Fruit fly (Drosophila melanogaster) whole organism, prepupa: ENCODE results near the gene Tpr2.
A peak's percentile ranks its signal among the peaks of the same experiment; 100 is the strongest.

Source experiments
- CG10631 ChIP-seq: fragments of 200-800 bp; sonication (Bioruptor generic); optimal IDR thresholded peaks from 2 replicates; lab custom pipeline; 2016; ENCODE audit warnings: missing biosample characterization, missing genetic modification characterization
- CG10669 ChIP-seq: fragments of 200-800 bp; sonication (Bioruptor generic); optimal IDR thresholded peaks from 3 replicates; lab custom pipeline; 2018; ENCODE audit warnings: missing biosample characterization, mild to moderate bottlenecking, missing genetic modification characterization, moderate library complexity
- CG11294 ChIP-seq: fragments of 200-800 bp; sonication (Bioruptor generic); IDR thresholded peaks from 2 replicates; pipeline ENCODE4 v1.3.6; 2022; ENCODE audit warnings: missing biosample characterization, missing genetic modification characterization
- CG15336 ChIP-seq: fragments of 200-800 bp; sonication (Bioruptor generic); IDR thresholded peaks from 2 replicates; pipeline ENCODE4 v1.3.6; 2022; ENCODE audit warnings: missing biosample characterization, missing genetic modification characterization
- CG16779 ChIP-seq: fragments of 200-800 bp; sonication (Bioruptor generic); optimal IDR thresholded peaks from 3 replicates; lab custom pipeline; 2017; ENCODE audit warnings: missing biosample characterization, mild to moderate bottlenecking, missing genetic modification characterization
- CG3032 ChIP-seq: fragments of 200-800 bp; optimal IDR thresholded peaks from 2 replicates; lab custom pipeline; 2019; ENCODE audit warnings: missing biosample characterization, mild to moderate bottlenecking, missing genetic modification characterization, moderate library complexity
- CG31627 ChIP-seq: fragments of 200-800 bp; sonication (Bioruptor generic); optimal IDR thresholded peaks from 3 replicates; lab custom pipeline; 2016; ENCODE audit warnings: missing biosample characterization, missing genetic modification characterization
- CG32006 ChIP-seq: fragments of 200-800 bp; sonication (Bioruptor generic); optimal IDR thresholded peaks from 3 replicates; lab custom pipeline; 2017; ENCODE audit warnings: missing biosample characterization, mild to moderate bottlenecking, missing genetic modification characterization
- CG34406 ChIP-seq: fragments of 200-800 bp; sonication (Bioruptor generic); optimal IDR thresholded peaks from 3 replicates; lab custom pipeline; 2016; ENCODE audit warnings: missing biosample characterization, missing genetic modification characterization
- CG3919 ChIP-seq: fragments of 200-800 bp; sonication (Bioruptor generic); optimal IDR thresholded peaks from 3 replicates; lab custom pipeline; 2016; ENCODE audit warnings: missing biosample characterization, missing genetic modification characterization
- CG6163 ChIP-seq: fragments of 200-800 bp; sonication (Bioruptor generic); IDR thresholded peaks from 3 replicates; pipeline ENCODE4 v1.3.6; 2022; ENCODE audit warnings: missing biosample characterization, missing genetic modification characterization
- CG6808 ChIP-seq: fragments of 200-800 bp; sonication (Bioruptor generic); optimal IDR thresholded peaks from 3 replicates; lab custom pipeline; 2017; ENCODE audit warnings: missing biosample characterization, missing genetic modification characterization, mild to moderate bottlenecking, moderate library complexity, missing genetic modification reagents
- CG8119 ChIP-seq: fragments of 200-800 bp; sonication (Bioruptor generic); IDR thresholded peaks from 3 replicates; pipeline ENCODE4 v1.3.6; 2022; ENCODE audit warnings: missing biosample characterization, missing genetic modification characterization
- CG8319 ChIP-seq: fragments of 200-800 bp; sonication (Bioruptor generic); optimal IDR thresholded peaks from 3 replicates; lab custom pipeline; 2016; ENCODE audit warnings: missing biosample characterization, missing genetic modification characterization
- Eip78C ChIP-seq: fragments of 200-800 bp; sonication (Bioruptor generic); peaks from one replicate; lab custom pipeline; 2016; ENCODE audit warnings: missing biosample characterization, missing genetic modification characterization
- Ets21C ChIP-seq: fragments of 200-800 bp; sonication (Bioruptor generic); optimal IDR thresholded peaks from 3 replicates; lab custom pipeline; 2016; ENCODE audit warnings: missing biosample characterization, missing genetic modification characterization
- Ets96B ChIP-seq: fragments of 200-800 bp; optimal IDR thresholded peaks from 2 replicates; lab custom pipeline; 2019; ENCODE audit warnings: missing biosample characterization, mild to moderate bottlenecking, missing genetic modification characterization, moderate library complexity
- Gug ChIP-seq: fragments of 200-800 bp; sonication (Bioruptor generic); IDR thresholded peaks from 2 replicates; pipeline ENCODE4 v1.3.6; 2022; ENCODE audit warnings: missing biosample characterization, missing genetic modification characterization
- Hr38 ChIP-seq: sonication (Bioruptor generic); optimal IDR thresholded peaks from 2 replicates; lab custom pipeline; 2016; ENCODE audit warnings: missing biosample characterization, missing genetic modification characterization
- Hr39 ChIP-seq: fragments of 200-800 bp; sonication (Bioruptor generic); optimal IDR thresholded peaks from 2 replicates; lab custom pipeline; 2016; ENCODE audit warnings: missing biosample characterization, missing genetic modification characterization
- Hr4 ChIP-seq: fragments of 200-800 bp; sonication (Bioruptor generic); optimal IDR thresholded peaks from 3 replicates; lab custom pipeline; 2016; ENCODE audit warnings: missing biosample characterization, missing genetic modification characterization
- Lpt ChIP-seq: fragments of 200-800 bp; sonication (Bioruptor generic); optimal IDR thresholded peaks from 3 replicates; lab custom pipeline; 2016; ENCODE audit warnings: missing biosample characterization, missing genetic modification characterization
- Met ChIP-seq: fragments of 200-800 bp; sonication (Bioruptor generic); optimal IDR thresholded peaks from 3 replicates; lab custom pipeline; 2016; ENCODE audit warnings: missing biosample characterization, missing genetic modification characterization
- OdsH ChIP-seq: fragments of 200-800 bp; sonication (Bioruptor generic); optimal IDR thresholded peaks from 3 replicates; lab custom pipeline; 2016; ENCODE audit warnings: missing biosample characterization, missing genetic modification characterization
- Smox ChIP-seq: fragments of 200-800 bp; sonication (Bioruptor generic); optimal IDR thresholded peaks from 3 replicates; lab custom pipeline; 2016; ENCODE audit warnings: missing biosample characterization, missing genetic modification characterization
- Sox102F ChIP-seq: fragments of 200-800 bp; sonication (Bioruptor generic); optimal IDR thresholded peaks from 2 replicates; lab custom pipeline; 2016; ENCODE audit warnings: missing biosample characterization, mild to moderate bottlenecking, missing genetic modification characterization
- Sox14 ChIP-seq: fragments of 200-800 bp; sonication (Bioruptor generic); optimal IDR thresholded peaks from 3 replicates; lab custom pipeline; 2016; ENCODE audit warnings: missing biosample characterization, missing genetic modification characterization
- achi ChIP-seq: fragments of 200-800 bp; sonication (Bioruptor generic); optimal IDR thresholded peaks from 3 replicates; lab custom pipeline; 2016; ENCODE audit warnings: missing biosample characterization, missing genetic modification characterization
- acj6 ChIP-seq: fragments of 200-800 bp; sonication (Bioruptor generic); optimal IDR thresholded peaks from 3 replicates; lab custom pipeline; 2016; ENCODE audit warnings: missing biosample characterization, missing genetic modification characterization
- cyc ChIP-seq: fragments of 200-800 bp; sonication (Bioruptor generic); optimal IDR thresholded peaks from 3 replicates; lab custom pipeline; 2016; ENCODE audit warnings: missing biosample characterization, missing genetic modification characterization
- dac ChIP-seq: fragments of 200-800 bp; sonication (Bioruptor generic); optimal IDR thresholded peaks from 2 replicates; lab custom pipeline; 2017; ENCODE audit warnings: missing biosample characterization, mild to moderate bottlenecking, missing genetic modification characterization
- eg ChIP-seq: fragments of 200-800 bp; sonication (Bioruptor generic); IDR thresholded peaks from 3 replicates; pipeline ENCODE4 v1.3.6; 2022; ENCODE audit warnings: missing biosample characterization, missing genetic modification characterization
- esn ChIP-seq: fragments of 200-800 bp; sonication (Bioruptor generic); optimal IDR thresholded peaks from 2 replicates; lab custom pipeline; 2016; ENCODE audit warnings: missing biosample characterization, mild to moderate bottlenecking, missing genetic modification characterization, moderate library complexity
- fd85E ChIP-seq: fragments of 200-800 bp; sonication (Bioruptor generic); optimal IDR thresholded peaks from 3 replicates; lab custom pipeline; 2016; ENCODE audit warnings: missing biosample characterization, missing genetic modification characterization
- fkh ChIP-seq: fragments of 200-800 bp; sonication (Bioruptor generic); optimal IDR thresholded peaks from 3 replicates; lab custom pipeline; 2017; ENCODE audit warnings: missing biosample characterization, mild to moderate bottlenecking, missing genetic modification characterization, moderate library complexity
- lz ChIP-seq: fragments of 200-800 bp; sonication (Bioruptor generic); optimal IDR thresholded peaks from 3 replicates; lab custom pipeline; 2016; ENCODE audit warnings: missing biosample characterization, missing genetic modification characterization
- net ChIP-seq: fragments of 200-800 bp; sonication (Bioruptor generic); optimal IDR thresholded peaks from 3 replicates; lab custom pipeline; 2016; ENCODE audit warnings: missing biosample characterization, missing genetic modification characterization
- pdm3 ChIP-seq: fragments of 200-800 bp; sonication (Bioruptor generic); optimal IDR thresholded peaks from 3 replicates; lab custom pipeline; 2016; ENCODE audit warnings: missing biosample characterization, missing genetic modification characterization
- salr ChIP-seq, 2 experiments: fragments of 200-800 bp; sonication (Bioruptor generic); optimal IDR thresholded peaks; 3 replicates each; lab custom pipeline; 2016 to 2018; ENCODE audit warnings: missing biosample characterization in 2 of 2, missing genetic modification characterization in 2 of 2, mild to moderate bottlenecking in 1 of 2
- ss ChIP-seq, 2 experiments: fragments of 200-800 bp; sonication (Bioruptor generic); optimal IDR thresholded peaks; 2 replicates in 1 of 2; 3 replicates in 1 of 2; lab custom pipeline; 2017 to 2018; ENCODE audit warnings: mild to moderate bottlenecking in 2 of 2, missing biosample characterization in 2 of 2, missing genetic modification characterization in 2 of 2, moderate library complexity in 1 of 2
- svp ChIP-seq: fragments of 200-800 bp; sonication (Bioruptor generic); peaks from one replicate; lab custom pipeline; 2016; ENCODE audit warnings: missing biosample characterization, missing genetic modification characterization
- topi ChIP-seq: fragments of 200-800 bp; sonication (Bioruptor generic); optimal IDR thresholded peaks from 3 replicates; lab custom pipeline; 2016; ENCODE audit warnings: missing biosample characterization, missing genetic modification characterization
- vri ChIP-seq: fragments of 200-800 bp; sonication (Bioruptor generic); optimal IDR thresholded peaks from 3 replicates; lab custom pipeline; 2016; ENCODE audit warnings: missing biosample characterization, mild to moderate bottlenecking, missing genetic modification characterization

Tpr2 gene

DNA sequence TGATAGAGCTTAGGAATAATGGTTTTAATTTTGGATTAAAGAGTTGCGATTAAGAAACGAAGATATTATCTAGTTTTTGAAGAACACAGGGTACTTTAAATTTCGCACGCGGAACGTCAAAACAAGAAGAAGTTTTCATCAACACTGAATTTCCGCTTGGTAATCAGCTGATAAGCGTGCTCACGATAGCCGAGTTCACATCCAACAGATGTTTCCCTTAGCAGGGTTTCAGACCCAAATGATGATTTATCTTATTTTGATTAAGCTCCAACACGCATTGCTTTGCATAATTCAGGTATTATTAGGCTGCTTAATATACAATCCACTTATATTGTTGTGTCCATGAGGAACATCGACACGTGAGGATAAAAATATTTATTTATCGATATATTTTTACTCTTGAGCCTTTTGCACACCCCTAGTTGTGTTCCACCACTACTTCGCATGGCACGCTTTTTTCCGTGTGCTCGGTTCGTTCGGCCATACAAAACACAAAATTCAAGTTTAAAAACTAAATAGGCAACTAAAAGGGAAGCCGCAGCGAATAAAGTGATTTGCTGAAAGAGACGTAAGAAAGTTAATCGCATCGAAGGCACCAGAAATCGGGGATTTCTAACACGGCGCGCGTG is at the start of gene Tpr2:
Gene Tpr2 (plus strand): TSS at position 418 of the 629 bp plus-strand sequence.
- no peak for TF ChIP-seq ss (GFP tag; optimal IDR thresholded peaks at IDR 0.05; lab: Kevin White, UChicago)
- TF ChIP-seq salr (GFP tag; optimal IDR thresholded peaks at IDR 0.05; lab: Kevin White, UChicago) = peak in 1 of 2 experiments; percentile 17
- TF ChIP-seq CG8319 = no peak
- peak; percentile 72 for TF ChIP-seq Eip78C (GFP tag; lab: Kevin White, UChicago)
- no peak for TF ChIP-seq fd85E
- TF ChIP-seq eg = 0 out of 3 replicates have a peak, but pooled peaks have one; percentile 30
- TF ChIP-seq Smox (GFP tag; lab: Kevin White, UChicago) = peak; percentile 48
- no peak for TF ChIP-seq CG6163 (GFP tag; lab: Robert Waterston, UW)
- no peak for TF ChIP-seq CG10669 (GFP tag; lab: Kevin White, UChicago)
- peak; percentile 55 for TF ChIP-seq lz (GFP tag; lab: Kevin White, UChicago)
- peak; percentile 21 for TF ChIP-seq OdsH
- TF ChIP-seq esn (GFP tag; lab: Kevin White, UChicago) = peak; percentile 57
- peak; percentile 31 for TF ChIP-seq Hr39 (GFP tag; lab: Kevin White, UChicago)
- TF ChIP-seq net (GFP tag; lab: Kevin White, UChicago) = peak; percentile 42
- peak; percentile 21 for TF ChIP-seq Met (GFP tag; lab: Kevin White, UChicago)
- TF ChIP-seq acj6 (GFP tag; lab: Kevin White, UChicago) = peak; percentile 23
- peak; percentile 13 for TF ChIP-seq Hr4 (GFP tag; lab: Kevin White, UChicago)
- peak; percentile 6 for TF ChIP-seq CG32006 (GFP tag; lab: Kevin White, UChicago)
- peak; percentile 46 for TF ChIP-seq Ets21C (GFP tag; lab: Kevin White, UChicago)
- peak; percentile 30 for TF ChIP-seq pdm3 (GFP tag; lab: Kevin White, UChicago)
- no peak for TF ChIP-seq Hr38 (GFP tag; lab: Kevin White, UChicago)
- peak; percentile 12 for TF ChIP-seq CG16779 (tag; lab: Kevin White, UChicago)
- peak; percentile 29 for TF ChIP-seq topi
- TF ChIP-seq fkh (GFP tag; lab: Kevin White, UChicago) = no peak
- peak; percentile 39 for TF ChIP-seq CG31627 (GFP tag; lab: Kevin White, UChicago)
- TF ChIP-seq CG8119 (GFP tag; lab: Robert Waterston, UW) = peak; percentile 25; the same call in 1 of the 3 replicates
- peak; percentile 26 for TF ChIP-seq CG3032 (tag; lab: Kevin White, UChicago)
- peak; percentile 53 for TF ChIP-seq Sox14 (GFP tag; lab: Kevin White, UChicago)
- peak; percentile 17 for TF ChIP-seq CG34406
- peak; percentile 80 for TF ChIP-seq achi
- TF ChIP-seq Lpt (GFP tag; lab: Kevin White, UChicago) = peak; percentile 9
- TF ChIP-seq Sox102F (GFP tag; lab: Kevin White, UChicago) = peak; percentile 62
- peak; percentile 73 for TF ChIP-seq svp (GFP tag; lab: Kevin White, UChicago)

DNA sequence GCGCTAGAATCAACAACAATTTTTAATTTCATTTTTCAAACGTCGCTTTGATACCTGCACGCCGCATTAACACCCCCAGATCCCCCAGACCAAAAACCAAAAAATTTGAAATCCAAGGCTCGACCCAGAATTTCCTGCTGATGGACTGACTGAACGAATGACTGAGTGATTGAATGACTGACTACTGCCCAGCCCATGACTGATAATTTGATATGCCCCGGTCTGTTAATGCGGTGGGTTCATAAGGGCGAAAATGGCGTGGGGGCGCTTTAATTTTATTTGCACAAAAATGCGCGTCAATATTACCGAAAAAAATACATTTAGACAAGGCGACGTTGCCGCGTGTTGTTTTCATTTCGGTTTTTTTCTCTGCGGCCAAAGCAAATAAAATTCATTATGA is 48.7 kb upstream of the Tpr2 start:
- TF ChIP-seq svp (GFP tag; lab: Kevin White, UChicago) (peak; percentile 82), CG10631 (GFP tag; lab: Kevin White, UChicago) (no peak)

DNA sequence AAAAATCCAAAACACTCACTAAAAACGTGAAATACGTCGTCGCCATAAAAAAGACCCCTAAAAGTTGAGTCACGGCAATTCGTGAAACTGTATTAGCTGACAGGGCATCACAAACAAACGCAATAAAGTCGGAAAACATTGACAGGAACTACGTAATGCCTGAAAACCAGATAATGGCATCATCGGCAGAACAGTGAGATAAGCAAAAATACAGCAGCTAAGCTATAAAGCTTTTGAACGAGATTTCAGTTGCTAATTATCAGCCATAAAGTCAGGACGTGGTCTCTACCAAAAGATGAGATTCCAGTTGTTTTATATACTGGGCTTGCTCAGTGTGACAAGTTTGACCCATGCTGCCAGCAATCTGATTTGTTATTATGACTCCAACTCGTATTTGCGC is 46.3 kb upstream of the Tpr2 start, which contains the start of gene Idgf1:
Gene Idgf1 (plus strand): TSS at position 245 of the 400 bp plus-strand sequence.
- TF ChIP-seq CG8119 (GFP tag; lab: Robert Waterston, UW) = no peak
- no peak for TF ChIP-seq CG10631 (GFP tag; lab: Kevin White, UChicago)
- no peak for TF ChIP-seq CG6808 (GFP tag; lab: Kevin White, UChicago)
- peak; percentile 67 for TF ChIP-seq vri (GFP tag; lab: Kevin White, UChicago)
- TF ChIP-seq CG11294 (GFP tag; lab: Robert Waterston, UW) = no peak
- no peak for TF ChIP-seq dac (GFP tag; lab: Kevin White, UChicago)
- TF ChIP-seq Sox102F (GFP tag; lab: Kevin White, UChicago) = no peak
- TF ChIP-seq Smox (GFP tag; lab: Kevin White, UChicago) = no peak
- no peak for TF ChIP-seq OdsH
- no peak for TF ChIP-seq Hr38 (GFP tag; lab: Kevin White, UChicago)
- TF ChIP-seq Ets96B = no peak
- no peak for TF ChIP-seq Gug (GFP tag; lab: Robert Waterston, UW)
- TF ChIP-seq cyc (GFP tag; lab: Kevin White, UChicago) = no peak
- TF ChIP-seq CG10669 (GFP tag; lab: Kevin White, UChicago) = no peak
- TF ChIP-seq svp (GFP tag; lab: Kevin White, UChicago) = peak; percentile 74
- no peak for TF ChIP-seq CG15336 (GFP tag; lab: Robert Waterston, UW)
- TF ChIP-seq CG3919 (GFP tag; lab: Kevin White, UChicago) = no peak
